Worm (Caenorhabditis elegans) whole organism, late embryonic: ENCODE data around the gene pinn-4.

ENCODE experiments used
- Y22D7AL.16 ChIP-seq: sonication (generic microtip); optimal IDR thresholded peaks from 2 replicates; lab custom pipeline; 2016; ENCODE audit warnings: missing genetic modification characterization, missing compliant biosample characterization
- ama-1 ChIP-seq: fragments of 150-350 bp; optimal IDR thresholded peaks from 2 replicates; lab custom pipeline; 2014
- che-1 ChIP-seq: sonication (generic microtip); optimal IDR thresholded peaks from 2 replicates; lab custom pipeline; 2016; ENCODE audit warnings: mild to moderate bottlenecking, missing genetic modification characterization, missing compliant biosample characterization
- elt-2 ChIP-seq: sonication (generic microtip); optimal IDR thresholded peaks from 2 replicates; lab custom pipeline; 2016; ENCODE audit warnings: missing genetic modification reagents, missing genetic modification characterization, missing compliant biosample characterization
- ets-4 ChIP-seq: sonication (generic microtip); optimal IDR thresholded peaks from 2 replicates; lab custom pipeline; 2016; ENCODE audit warnings: missing genetic modification characterization, missing compliant biosample characterization
- fkh-10 ChIP-seq: fragments of 150-350 bp; optimal IDR thresholded peaks from 2 replicates; lab custom pipeline; 2014; ENCODE audit warnings: missing biosample characterization, missing genetic modification reagents, missing genetic modification characterization
- hlh-30 ChIP-seq: sonication (generic microtip); optimal IDR thresholded peaks from 2 replicates; lab custom pipeline; 2017; ENCODE audit warnings: antibody characterized with exemption, missing genetic modification characterization, missing compliant biosample characterization; ENCODE audit not compliant: insufficient read depth
- lin-11 ChIP-seq: fragments of 200-800 bp; sonication (Bioruptor generic); optimal IDR thresholded peaks from 2 replicates; lab custom pipeline; 2018; ENCODE audit warnings: mild to moderate bottlenecking, missing genetic modification characterization, missing compliant biosample characterization
- nhr-11 ChIP-seq: fragments of 150-350 bp; optimal IDR thresholded peaks from 2 replicates; lab custom pipeline; 2014; ENCODE audit warnings: missing biosample characterization, missing genetic modification characterization
- odd-2 ChIP-seq: sonication (generic microtip); optimal IDR thresholded peaks from 2 replicates; lab custom pipeline; 2017; ENCODE audit warnings: antibody characterized with exemption, mild to moderate bottlenecking, missing genetic modification characterization, missing compliant biosample characterization
- pha-4 ChIP-seq: fragments of 150-350 bp; optimal IDR thresholded peaks from 2 replicates; lab custom pipeline; 2018; ENCODE audit warnings: missing biosample characterization, missing genetic modification reagents, missing genetic modification characterization
- pqm-1 ChIP-seq: sonication (generic microtip); optimal IDR thresholded peaks from 2 replicates; lab custom pipeline; 2016; ENCODE audit warnings: missing genetic modification characterization, missing compliant biosample characterization
- unc-55 ChIP-seq: sonication (generic microtip); optimal IDR thresholded peaks from 2 replicates; lab custom pipeline; 2017; ENCODE audit warnings: missing biosample characterization, missing genetic modification reagents, missing genetic modification characterization
- zip-5 ChIP-seq: sonication (generic microtip); optimal IDR thresholded peaks from 2 replicates; lab custom pipeline; 2016; ENCODE audit warnings: missing genetic modification characterization, missing compliant biosample characterization

ce11 chrII:13389461-13389860 lies 13.3 kb upstream of the pinn-4 start, which contains the start of gene Y48C3A.14:
- TF ChIP-seq unc-55, result no peak
- TF ChIP-seq odd-2, result no peak
- no peak for TF ChIP-seq nhr-11 (tag; lab: Kevin White, UChicago)
- no peak for TF ChIP-seq fkh-10 (GFP tag; lab: Kevin White, UChicago)
- TF ChIP-seq zip-5, result no peak
- TF ChIP-seq ama-1 (lab: Kevin White, UChicago), result no peak
- no peak for TF ChIP-seq che-1 (tag; lab: Kevin White, UChicago)
- no peak for TF ChIP-seq pqm-1 (tag; lab: Kevin White, UChicago)
- no peak for TF ChIP-seq pha-4 (tag; lab: Kevin White, UChicago)
- no peak for TF ChIP-seq elt-2 (tag; lab: Kevin White, UChicago)
- no peak for TF ChIP-seq Y22D7AL.16
- no peak for TF ChIP-seq hlh-30 (tag; lab: Kevin White, UChicago)
- TF ChIP-seq ets-4 (tag; lab: Kevin White, UChicago), result no peak
- no peak for TF ChIP-seq lin-11 (tag; lab: Kevin White, UChicago)
